Worm (Caenorhabditis elegans): ENCODE measurements around the gene coh-4.

ce11 chrV:4160086-4160485 is 15.4 kb downstream of the coh-4 start, which contains the start of gene Y45G5AM.5:
- TF ChIP-seq klf-2 (GFP tag; conservative IDR thresholded peaks at IDR 0.05): no peak
- TF ChIP-seq T22C8.4 (GFP tag; IDR thresholded peaks at IDR 0.05): no peak
- no peak for TF ChIP-seq ztf-29 (GFP tag; IDR thresholded peaks at IDR 0.05)
- TF ChIP-seq flt-1 (GFP tag; IDR thresholded peaks at IDR 0.05): no peak
- TF ChIP-seq med-1 (GFP tag; optimal IDR thresholded peaks at IDR 0.05; ENCODE audit: insufficient read depth): no peak

All from whole organism, midembryonic.